Worm (Caenorhabditis elegans): Measurements from ENCODE around the gene R160.12.

DNA sequence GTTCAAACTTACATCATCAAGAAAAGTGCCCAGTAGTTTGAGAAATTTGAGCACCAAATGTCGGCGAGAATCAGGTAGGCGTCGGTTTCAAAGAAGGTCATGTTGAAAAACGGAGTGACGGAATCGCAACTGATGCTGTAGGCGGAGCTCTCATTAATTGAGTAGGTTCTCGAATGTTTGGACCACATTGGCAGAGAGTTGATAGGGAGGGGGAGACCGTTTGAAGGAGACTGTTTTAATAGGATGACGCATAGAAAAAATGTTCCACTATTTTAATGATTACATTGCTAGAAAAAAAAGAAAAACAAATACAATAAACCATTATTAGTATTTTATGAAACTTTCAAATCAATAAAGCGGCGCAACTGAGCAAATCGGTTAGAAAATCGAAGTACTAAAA, 14.4 kb downstream of the R160.12 start, which contains the start of gene F14H12.17:
- TF ChIP-seq B0310.2 (tag; optimal IDR thresholded peaks at IDR 0.05) (no peak), pes-1 (GFP tag; IDR thresholded peaks at IDR 0.05) (no peak), ama-1 (optimal IDR thresholded peaks at IDR 0.05) (no peak), F13C5.2 (tag; optimal IDR thresholded peaks at IDR 0.05) (no peak), hmbx-1 (tag; optimal IDR thresholded peaks at IDR 0.05) (no peak), scrt-1 (GFP tag; IDR thresholded peaks at IDR 0.05) (no peak), tbx-37 (GFP tag; conservative IDR thresholded peaks at IDR 0.05) (no peak), flt-1 (GFP tag; IDR thresholded peaks at IDR 0.05) (no peak), hnd-1 (tag; optimal IDR thresholded peaks at IDR 0.05) (no peak), tbx-11 (GFP tag; IDR thresholded peaks at IDR 0.05) (no peak), aly-1 (tag; optimal IDR thresholded peaks at IDR 0.05) (no peak), hmg-4 (GFP tag; optimal IDR thresholded peaks at IDR 0.05) (no peak), ceh-36 (tag; optimal IDR thresholded peaks at IDR 0.05) (no peak), tra-4 (tag; optimal IDR thresholded peaks at IDR 0.05) (no peak)
